Fruit fly (Drosophila melanogaster) whole organism, embryonic: ENCODE data around the gene pnt.

Source experiments
- Abd-B ChIP-seq: fragments of 200-800 bp; sonication (Bioruptor generic); optimal IDR thresholded peaks from 2 replicates; lab custom pipeline; 2018; ENCODE audit warnings: missing biosample characterization, mild to moderate bottlenecking, missing genetic modification characterization, moderate library complexity
- Ada2b ChIP-seq: fragments of 200-800 bp; sonication (Bioruptor generic); IDR thresholded peaks from 2 replicates; pipeline ENCODE4 v1.3.6; 2022; ENCODE audit warnings: missing biosample characterization, missing genetic modification characterization
- Awh ChIP-seq: fragments of 200-800 bp; sonication (Bioruptor generic); IDR thresholded peaks from 2 replicates; pipeline ENCODE4, ENCODE4 v1.3.6; 2022; ENCODE audit warnings: missing biosample characterization, missing genetic modification characterization
- Blimp-1 ChIP-seq: fragments of 200-800 bp; sonication (Bioruptor generic); optimal IDR thresholded peaks from 3 replicates; lab custom pipeline; 2018; ENCODE audit warnings: missing biosample characterization, missing genetic modification characterization, mild to moderate bottlenecking, moderate library complexity, missing genetic modification reagents
- CG10209 ChIP-seq: fragments of 200-800 bp; sonication (Bioruptor generic); optimal IDR thresholded peaks from 3 replicates; lab custom pipeline; 2017; ENCODE audit warnings: missing biosample characterization, mild to moderate bottlenecking, missing genetic modification characterization, missing genetic modification reagents
- CG10267 ChIP-seq: fragments of 200-800 bp; sonication (Bioruptor generic); optimal IDR thresholded peaks from 2 replicates; lab custom pipeline; 2018; ENCODE audit warnings: missing biosample characterization, mild to moderate bottlenecking, missing genetic modification characterization, moderate library complexity
- CG10543 ChIP-seq: fragments of 200-800 bp; sonication (Bioruptor generic); optimal IDR thresholded peaks from 3 replicates; lab custom pipeline; 2017; ENCODE audit warnings: missing biosample characterization, mild to moderate bottlenecking, missing genetic modification characterization, moderate library complexity
- CG1233 ChIP-seq: fragments of 200-800 bp; sonication (Bioruptor generic); optimal IDR thresholded peaks from 4 replicates; lab custom pipeline; 2018; ENCODE audit warnings: missing biosample characterization, mild to moderate bottlenecking, missing genetic modification characterization
- CG13424 ChIP-seq: fragments of 200-800 bp; sonication (Bioruptor generic); optimal IDR thresholded peaks from 2 replicates; lab custom pipeline; 2019; ENCODE audit warnings: missing biosample characterization, mild to moderate bottlenecking, missing genetic modification characterization, moderate library complexity
- CG13894 ChIP-seq: fragments of 200-800 bp; sonication (Bioruptor generic); optimal IDR thresholded peaks from 3 replicates; lab custom pipeline; 2018; ENCODE audit warnings: missing biosample characterization, mild to moderate bottlenecking, missing genetic modification characterization, moderate library complexity
- CG14667 ChIP-seq: fragments of 200-800 bp; sonication (Bioruptor generic); IDR thresholded peaks from 2 replicates; pipeline ENCODE4 v1.3.6; 2022; ENCODE audit warnings: missing biosample characterization, missing genetic modification characterization
- CG14710 ChIP-seq: fragments of 200-800 bp; sonication (Bioruptor generic); optimal IDR thresholded peaks from 3 replicates; lab custom pipeline; 2019; ENCODE audit warnings: missing biosample characterization, mild to moderate bottlenecking, missing genetic modification characterization, moderate library complexity
- CG2116 ChIP-seq: fragments of 200-800 bp; sonication (Bioruptor generic); optimal IDR thresholded peaks from 3 replicates; lab custom pipeline; 2018; ENCODE audit warnings: missing biosample characterization, mild to moderate bottlenecking, missing genetic modification characterization
- CG3838 ChIP-seq: fragments of 200-800 bp; sonication (Bioruptor generic); optimal IDR thresholded peaks from 3 replicates; lab custom pipeline; 2016; ENCODE audit warnings: missing biosample characterization, missing genetic modification characterization
- CG4328 ChIP-seq: fragments of 200-800 bp; sonication (Bioruptor generic); optimal IDR thresholded peaks from 3 replicates; lab custom pipeline; 2017; ENCODE audit warnings: missing biosample characterization, missing genetic modification reagents, missing genetic modification characterization
- CG43689 ChIP-seq: fragments of 200-800 bp; sonication (Bioruptor generic); IDR thresholded peaks from 2 replicates; pipeline ENCODE4 v1.3.6; 2022; ENCODE audit warnings: missing biosample characterization, missing genetic modification characterization
- CG4854 ChIP-seq: fragments of 200-800 bp; sonication (Bioruptor generic); optimal IDR thresholded peaks from 2 replicates; lab custom pipeline; 2016; ENCODE audit warnings: missing biosample characterization, missing genetic modification characterization, inconsistent platforms
- CG7786 ChIP-seq: fragments of 200-800 bp; sonication (Bioruptor generic); optimal IDR thresholded peaks from 2 replicates; lab custom pipeline; 2016; ENCODE audit warnings: missing biosample characterization, missing genetic modification characterization
- CG8388 ChIP-seq: fragments of 200-800 bp; sonication (Bioruptor generic); optimal IDR thresholded peaks from 2 replicates; lab custom pipeline; 2019; ENCODE audit warnings: missing biosample characterization, mild to moderate bottlenecking, missing genetic modification characterization, moderate library complexity
- CG9876 ChIP-seq: fragments of 200-800 bp; sonication (Bioruptor generic); optimal IDR thresholded peaks from 2 replicates; lab custom pipeline; 2016; ENCODE audit warnings: missing biosample characterization, missing genetic modification characterization
- Dfd ChIP-seq, 2 experiments: fragments of >200 bp; optimal IDR thresholded peaks; 2 replicates each; lab custom pipeline; 2017; ENCODE audit warnings: missing biosample characterization in 2 of 2, missing genetic modification characterization in 2 of 2
- Doc3 ChIP-seq: fragments of 200-800 bp; sonication (Bioruptor generic); IDR thresholded peaks from 3 replicates; pipeline ENCODE4 v1.3.6; 2022; ENCODE audit warnings: missing biosample characterization, missing genetic modification characterization; ENCODE audit not compliant: partially characterized antibody
- Dp ChIP-seq: fragments of 200-800 bp; sonication (Bioruptor generic); optimal IDR thresholded peaks from 2 replicates; lab custom pipeline; 2018; ENCODE audit warnings: missing biosample characterization, mild to moderate bottlenecking, missing genetic modification characterization, moderate library complexity
- Fer1 ChIP-seq: fragments of 200-800 bp; sonication (Bioruptor generic); optimal IDR thresholded peaks from 2 replicates; lab custom pipeline; 2017; ENCODE audit warnings: missing biosample characterization, mild to moderate bottlenecking, missing genetic modification characterization
- Fer2 ChIP-seq: fragments of 200-800 bp; sonication (Bioruptor generic); optimal IDR thresholded peaks from 2 replicates; lab custom pipeline; 2018; ENCODE audit warnings: missing biosample characterization, mild to moderate bottlenecking, missing genetic modification characterization, moderate library complexity
- Gsc ChIP-seq: fragments of 200-800 bp; sonication (Bioruptor generic); IDR thresholded peaks from 2 replicates; pipeline ENCODE4 v1.3.6; 2022; ENCODE audit warnings: missing biosample characterization, missing genetic modification characterization
- HLH54F ChIP-seq: fragments of 200-800 bp; sonication (Bioruptor generic); optimal IDR thresholded peaks from 3 replicates; lab custom pipeline; 2016; ENCODE audit warnings: missing biosample characterization, missing genetic modification characterization
- HmgZ ChIP-seq: fragments of 200-800 bp; sonication (Bioruptor generic); optimal IDR thresholded peaks from 2 replicates; lab custom pipeline; 2018; ENCODE audit warnings: missing biosample characterization, mild to moderate bottlenecking, missing genetic modification characterization
- Lpt ChIP-seq: fragments of >200 bp; optimal IDR thresholded peaks from 2 replicates; lab custom pipeline; 2018; ENCODE audit warnings: missing biosample characterization, missing genetic modification characterization
- Ptx1 ChIP-seq: fragments of 200-800 bp; sonication (Bioruptor generic); IDR thresholded peaks from 2 replicates; pipeline ENCODE4 v1.3.6; 2022; ENCODE audit warnings: missing biosample characterization, missing genetic modification characterization
- Ssrp ChIP-seq: fragments of 200-800 bp; sonication (Bioruptor generic); optimal IDR thresholded peaks from 2 replicates; lab custom pipeline; 2018; ENCODE audit warnings: missing biosample characterization, mild to moderate bottlenecking, missing genetic modification characterization, moderate library complexity
- Vsx1 ChIP-seq: fragments of 200-800 bp; sonication (Bioruptor generic); optimal IDR thresholded peaks from 2 replicates; lab custom pipeline; 2017; ENCODE audit warnings: missing biosample characterization, mild to moderate bottlenecking, missing genetic modification characterization, missing genetic modification reagents
- bbx ChIP-seq: fragments of 200-800 bp; sonication (Bioruptor generic); IDR thresholded peaks from 2 replicates; pipeline ENCODE4 v1.3.6; 2022; ENCODE audit warnings: missing biosample characterization, missing genetic modification characterization; ENCODE audit not compliant: partially characterized antibody
- cad ChIP-seq: fragments of >200 bp; optimal IDR thresholded peaks from 2 replicates; lab custom pipeline; 2017; ENCODE audit warnings: missing biosample characterization, missing genetic modification characterization
- cato ChIP-seq: fragments of 200-800 bp; sonication (Bioruptor generic); optimal IDR thresholded peaks from 2 replicates; lab custom pipeline; 2016; ENCODE audit warnings: missing biosample characterization, missing genetic modification characterization, borderline replicate concordance
- caup ChIP-seq: fragments of 200-800 bp; sonication (Bioruptor generic); optimal IDR thresholded peaks from 3 replicates; lab custom pipeline; 2017; ENCODE audit warnings: missing biosample characterization, mild to moderate bottlenecking, missing genetic modification characterization, moderate library complexity; ENCODE audit not compliant: severe bottlenecking
- dpn ChIP-seq, 2 experiments: fragments of 200-800 bp; sonication (Bioruptor generic); optimal IDR thresholded peaks; 3 replicates each; lab custom pipeline; 2016; ENCODE audit warnings: missing biosample characterization in 2 of 2, missing genetic modification characterization in 2 of 2
- fu2 ChIP-seq: fragments of 200-800 bp; sonication (Bioruptor generic); optimal IDR thresholded peaks from 2 replicates; lab custom pipeline; 2016; ENCODE audit warnings: missing biosample characterization, missing genetic modification characterization
- insv ChIP-seq, 2 experiments: fragments of 200-800 bp; sonication (Bioruptor generic); optimal IDR thresholded peaks; 3 replicates each; lab custom pipeline; 2016 to 2018; ENCODE audit warnings: missing biosample characterization in 2 of 2, missing genetic modification characterization in 2 of 2
- jigr1 ChIP-seq: fragments of 200-800 bp; sonication (Bioruptor generic); IDR thresholded peaks from 3 replicates; pipeline ENCODE4 v1.3.6; 2022; ENCODE audit warnings: missing biosample characterization, missing genetic modification characterization
- kah ChIP-seq: fragments of 200-800 bp; sonication (Bioruptor generic); optimal IDR thresholded peaks from 2 replicates; lab custom pipeline; 2018; ENCODE audit warnings: missing biosample characterization, mild to moderate bottlenecking, missing genetic modification characterization
- lola ChIP-seq, 3 experiments: fragments of >200 bp in 2 of 3; fragments of 200-800 bp in 1 of 3; sonication (Bioruptor generic) in 1 of 3; optimal IDR thresholded peaks; 2 replicates each; lab custom pipeline; 2017 to 2019; ENCODE audit warnings: missing biosample characterization in 3 of 3, missing genetic modification characterization in 3 of 3, mild to moderate bottlenecking in 1 of 3, moderate library complexity in 1 of 3
- mirr ChIP-seq: fragments of 200-800 bp; sonication (Bioruptor generic); optimal IDR thresholded peaks from 3 replicates; lab custom pipeline; 2018; ENCODE audit warnings: missing biosample characterization, mild to moderate bottlenecking, missing genetic modification characterization
- pzg ChIP-seq: fragments of 200-800 bp; sonication (Bioruptor generic); optimal IDR thresholded peaks from 3 replicates; lab custom pipeline; 2018; ENCODE audit warnings: missing biosample characterization, mild to moderate bottlenecking, missing genetic modification characterization, moderate library complexity
- sens ChIP-seq: fragments of 200-800 bp; sonication (Bioruptor generic); peaks from one replicate; lab custom pipeline; 2016; ENCODE audit warnings: missing biosample characterization, missing genetic modification characterization
- slou ChIP-seq: fragments of 200-800 bp; sonication (Bioruptor generic); optimal IDR thresholded peaks from 3 replicates; lab custom pipeline; 2016; ENCODE audit warnings: missing biosample characterization, missing genetic modification characterization
- slp2 ChIP-seq: fragments of 200-800 bp; sonication (Bioruptor generic); optimal IDR thresholded peaks from 2 replicates; lab custom pipeline; 2016; ENCODE audit warnings: missing biosample characterization, missing genetic modification characterization
- sug ChIP-seq: fragments of 200-800 bp; optimal IDR thresholded peaks from 2 replicates; lab custom pipeline; 2019; ENCODE audit warnings: missing biosample characterization, mild to moderate bottlenecking, missing genetic modification characterization, moderate library complexity
- tap ChIP-seq: fragments of 200-800 bp; optimal IDR thresholded peaks from 3 replicates; lab custom pipeline; 2019; ENCODE audit warnings: missing biosample characterization, mild to moderate bottlenecking, missing genetic modification characterization, moderate library complexity
- zf30C ChIP-seq: fragments of 200-800 bp; sonication (Bioruptor generic); optimal IDR thresholded peaks from 3 replicates; lab custom pipeline; 2018; ENCODE audit warnings: missing biosample characterization, mild to moderate bottlenecking, missing genetic modification characterization

Gene pnt

DNA sequence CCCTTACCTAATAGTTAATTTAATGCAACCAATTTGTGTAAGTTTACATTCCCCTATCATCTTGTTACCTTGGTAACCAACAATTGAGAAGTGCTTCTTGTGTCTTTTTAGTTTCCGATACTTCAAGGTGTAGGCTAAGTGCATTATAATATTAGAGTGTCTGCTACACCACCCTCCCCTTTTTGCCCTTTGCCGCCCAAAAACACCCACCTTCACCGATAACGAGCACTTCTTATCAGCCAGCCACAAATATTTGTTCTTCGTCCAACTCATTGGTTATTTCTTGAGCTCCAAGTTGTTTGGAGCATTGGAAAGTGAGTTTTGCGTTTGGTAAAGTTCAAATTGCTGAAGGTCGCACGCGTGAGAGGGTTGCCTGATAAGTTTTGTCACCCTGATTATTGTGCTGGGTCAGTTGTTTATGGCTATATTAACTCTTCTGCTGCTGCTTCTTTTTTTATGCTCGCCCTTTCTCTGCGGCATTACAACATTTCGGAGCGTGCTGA is 14.1 kb downstream of the pnt start (continued):
- TF ChIP-seq CG13424 (tag; lab: Kevin White, UChicago), result no peak
- no peak for TF ChIP-seq Gsc (GFP tag; lab: Robert Waterston, UW)
- TF ChIP-seq CG13894 (tag; lab: Kevin White, UChicago), result no peak
- TF ChIP-seq Blimp-1 (GFP tag; lab: Kevin White, UChicago), result no peak
- no peak for TF ChIP-seq insv (GFP tag; optimal IDR thresholded peaks at IDR 0.05; lab: Kevin White, UChicago)
- no peak for TF ChIP-seq pzg (GFP tag; lab: Kevin White, UChicago)
- no peak for TF ChIP-seq tap
- TF ChIP-seq CG10267 (tag; lab: Kevin White, UChicago), result no peak
- peak; percentile 42 for TF ChIP-seq Ptx1 (GFP tag; lab: Robert Waterston, UW)
- TF ChIP-seq Ada2b (GFP tag; lab: Robert Waterston, UW), result peak; percentile 19; the same call in 1 of the 2 replicates
- peak; percentile 8 for TF ChIP-seq HmgZ (tag; lab: Kevin White, UChicago)
- TF ChIP-seq kah, result no peak
- no peak for TF ChIP-seq bbx (GFP tag; lab: Robert Waterston, UW)
- no peak for TF ChIP-seq Dfd (GFP tag; optimal IDR thresholded peaks at IDR 0.05; lab: Kevin White, UChicago)
- no peak for TF ChIP-seq Fer2
- no peak for TF ChIP-seq jigr1
- TF ChIP-seq lola (GFP tag; optimal IDR thresholded peaks at IDR 0.05; lab: Kevin White, UChicago), result no peak
- no peak for TF ChIP-seq fu2
- TF ChIP-seq zf30C (GFP tag; lab: Kevin White, UChicago), result no peak
- no peak for TF ChIP-seq CG4854 (GFP tag; lab: Kevin White, UChicago)
- no peak for TF ChIP-seq CG14667 (GFP tag; lab: Robert Waterston, UW)
- TF ChIP-seq CG10209 (GFP tag; lab: Kevin White, UChicago), result no peak
- peak; percentile 57 for TF ChIP-seq mirr (GFP tag; lab: Kevin White, UChicago)
- TF ChIP-seq caup (GFP tag; lab: Kevin White, UChicago), result peak; percentile 4
- no peak for TF ChIP-seq Doc3 (GFP tag; lab: Robert Waterston, UW)
- TF ChIP-seq sug, result peak; percentile 66
- no peak for TF ChIP-seq CG10543 (GFP tag; lab: Kevin White, UChicago)
- no peak for TF ChIP-seq Lpt
- TF ChIP-seq cato (GFP tag; lab: Kevin White, UChicago), result no peak
- TF ChIP-seq CG43689 (GFP tag; lab: Robert Waterston, UW), result no peak
- no peak for TF ChIP-seq CG7786 (GFP tag; lab: Kevin White, UChicago)
- TF ChIP-seq dpn (GFP tag; optimal IDR thresholded peaks at IDR 0.05; lab: Kevin White, UChicago), result no peak
- no peak for TF ChIP-seq slp2
- TF ChIP-seq CG9876 (GFP tag; lab: Kevin White, UChicago), result no peak
- no peak for TF ChIP-seq Abd-B (GFP tag; lab: Kevin White, UChicago)
- TF ChIP-seq sens, result peak; percentile 26
- TF ChIP-seq CG14710 (tag; lab: Kevin White, UChicago), result no peak
- no peak for TF ChIP-seq HLH54F (GFP tag; lab: Kevin White, UChicago)
- TF ChIP-seq slou (GFP tag; lab: Kevin White, UChicago), result no peak
- TF ChIP-seq Vsx1, result no peak
- no peak for TF ChIP-seq Awh (GFP tag; lab: Robert Waterston, UW)
- no peak for TF ChIP-seq CG8388 (GFP tag; lab: Kevin White, UChicago)
- TF ChIP-seq Fer1 (GFP tag; lab: Kevin White, UChicago), result no peak
- TF ChIP-seq Ssrp, result no peak
- no peak for TF ChIP-seq CG1233 (GFP tag; lab: Kevin White, UChicago)
- TF ChIP-seq CG4328 (GFP tag; lab: Kevin White, UChicago), result no peak
- TF ChIP-seq cad (GFP tag; lab: Kevin White, UChicago), result no peak
- no peak for TF ChIP-seq CG3838 (GFP tag; lab: Kevin White, UChicago)
- TF ChIP-seq Dp, result no peak
- no peak for TF ChIP-seq CG2116
